Worm (Caenorhabditis elegans) whole organism, L4 larva: Measurements from ENCODE around the gene pqn-25.

ENCODE experiments used
- F37D6.2 ChIP-seq: sonication (generic microtip); optimal IDR thresholded peaks from 2 replicates; lab custom pipeline; 2016; ENCODE audit warnings: mild to moderate bottlenecking, missing genetic modification characterization, missing compliant biosample characterization
- Y75B8A.6 ChIP-seq: fragments of 200-800 bp; sonication (Bioruptor generic); IDR thresholded peaks from 2 replicates; pipeline ENCODE4 v1.3.6; 2022; ENCODE audit warnings: missing genetic modification reagents, missing genetic modification characterization, missing compliant biosample characterization
- ama-1 ChIP-seq: fragments of 150-350 bp; optimal IDR thresholded peaks from 2 replicates; lab custom pipeline; 2014; ENCODE audit warnings: inconsistent platforms, mixed read lengths
- ctbp-1 ChIP-seq: fragments of 200-800 bp; sonication (Bioruptor generic); IDR thresholded peaks from 2 replicates; pipeline ENCODE4 v1.3.6; 2022; ENCODE audit warnings: missing genetic modification reagents, missing genetic modification characterization, missing compliant biosample characterization
- daf-8 ChIP-seq: fragments of 200-800 bp; sonication (Bioruptor generic); IDR thresholded peaks from 2 replicates; pipeline ENCODE4 v1.3.6; 2022; ENCODE audit warnings: missing genetic modification characterization, missing compliant biosample characterization
- dpl-1 ChIP-seq: fragments of 150-350 bp; optimal IDR thresholded peaks from 2 replicates; lab custom pipeline; 2014; ENCODE audit warnings: missing biosample characterization, missing genetic modification reagents, missing genetic modification characterization
- lin-13 ChIP-seq: fragments of 150-350 bp; optimal IDR thresholded peaks from 2 replicates; lab custom pipeline; 2014; ENCODE audit warnings: missing biosample characterization, missing genetic modification reagents, missing genetic modification characterization
- lin-15B ChIP-seq: fragments of 150-350 bp; sonication (generic microtip); optimal IDR thresholded peaks from 3 replicates; lab custom pipeline; 2014; ENCODE audit warnings: missing biosample characterization, missing genetic modification characterization
- lin-38 ChIP-seq: fragments of 200-800 bp; sonication (Bioruptor generic); IDR thresholded peaks from 2 replicates; pipeline ENCODE4 v1.3.6; 2022; ENCODE audit warnings: missing genetic modification reagents, missing genetic modification characterization, missing compliant biosample characterization
- nhr-10 ChIP-seq: fragments of 150-350 bp; optimal IDR thresholded peaks from 2 replicates; lab custom pipeline; 2014; ENCODE audit warnings: missing biosample characterization, missing genetic modification characterization
- pha-4 ChIP-seq, 2 experiments: fragments of 150-350 bp in 1 of 2; fragments of 200-800 bp in 1 of 2; sonication (Bioruptor generic) in 1 of 2; IDR thresholded peaks in 1 of 2; optimal IDR thresholded peaks in 1 of 2; 2 replicates each; pipeline versions ENCODE4 v1.3.6 to Lab custom; 2014 to 2022; ENCODE audit warnings: missing genetic modification characterization in 2 of 2, missing genetic modification reagents in 2 of 2, missing biosample characterization in 1 of 2, missing compliant biosample characterization in 1 of 2
- snpc-4 ChIP-seq: fragments of 150-350 bp; optimal IDR thresholded peaks from 2 replicates; lab custom pipeline; 2014; ENCODE audit warnings: missing biosample characterization, missing genetic modification characterization
- ztf-11 ChIP-seq: fragments of 150-350 bp; optimal IDR thresholded peaks from 2 replicates; lab custom pipeline; 2014; ENCODE audit warnings: missing biosample characterization, missing genetic modification characterization

DNA sequence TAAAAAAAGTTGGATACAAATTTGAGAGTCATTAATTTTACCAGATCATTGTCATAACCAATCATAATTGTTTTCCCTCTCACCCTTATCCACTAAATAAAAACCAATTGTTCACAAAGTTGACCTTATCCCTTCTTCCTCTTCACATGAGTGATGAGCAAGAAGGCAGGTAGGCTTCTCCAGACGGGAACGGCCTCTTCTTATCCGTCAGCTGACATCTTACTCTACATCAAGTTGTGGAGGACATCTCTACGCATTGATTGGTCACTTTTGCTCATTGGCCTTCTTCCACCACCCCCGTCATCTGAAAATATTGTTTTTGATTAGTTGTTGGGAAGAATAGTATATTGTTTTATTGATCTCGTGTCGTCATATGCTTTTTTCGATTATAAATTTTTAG lies 26.1 kb downstream of the pqn-25 start:
- TF ChIP-seq dpl-1 (GFP tag; lab: Kevin White, UChicago) (no peak), lin-38 (GFP tag; lab: Robert Waterston, UW) (no peak), ama-1 (lab: Kevin White, UChicago) (no peak), ctbp-1 (GFP tag; lab: Robert Waterston, UW) (no peak), pha-4 (GFP tag; IDR thresholded peaks at IDR 0.05; lab: Robert Waterston, UW) (no peak), pha-4 (tag; optimal IDR thresholded peaks at IDR 0.05; lab: Kevin White, UChicago) (no peak), snpc-4 (tag; lab: Kevin White, UChicago) (no peak), lin-13 (GFP tag; lab: Kevin White, UChicago) (no peak), ztf-11 (tag; lab: Kevin White, UChicago) (no peak), nhr-10 (tag; lab: Kevin White, UChicago) (no peak), daf-8 (GFP tag; lab: Robert Waterston, UW) (no peak), lin-15B (no peak), F37D6.2 (tag; lab: Kevin White, UChicago) (no peak), Y75B8A.6 (GFP tag; lab: Robert Waterston, UW) (no peak)
